Worm (Caenorhabditis elegans) whole organism, late embryonic: ENCODE data around the gene pcp-4.

Source experiments
- ama-1 ChIP-seq: fragments of 150-350 bp; optimal IDR thresholded peaks from 2 replicates; lab custom pipeline; 2014
- ceh-45 ChIP-seq: fragments of 200-800 bp; sonication (Bioruptor generic); IDR thresholded peaks from 2 replicates; pipeline ENCODE4 v1.3.6; 2022; ENCODE audit warnings: missing genetic modification reagents, missing genetic modification characterization, missing compliant biosample characterization
- elt-2 ChIP-seq: sonication (generic microtip); optimal IDR thresholded peaks from 2 replicates; lab custom pipeline; 2016; ENCODE audit warnings: missing genetic modification reagents, missing genetic modification characterization, missing compliant biosample characterization
- fkh-6 ChIP-seq: sonication (generic microtip); optimal IDR thresholded peaks from 2 replicates; lab custom pipeline; 2016; ENCODE audit warnings: missing genetic modification characterization, missing compliant biosample characterization
- lin-11 ChIP-seq: fragments of 200-800 bp; sonication (Bioruptor generic); optimal IDR thresholded peaks from 2 replicates; lab custom pipeline; 2018; ENCODE audit warnings: mild to moderate bottlenecking, missing genetic modification characterization, missing compliant biosample characterization
- nfya-1 ChIP-seq: sonication (generic microtip); optimal IDR thresholded peaks from 2 replicates; lab custom pipeline; 2017; ENCODE audit warnings: missing genetic modification characterization, mild to moderate bottlenecking, missing compliant biosample characterization, antibody characterized with exemption, moderate library complexity
- pag-3 ChIP-seq: sonication (generic microtip); optimal IDR thresholded peaks from 2 replicates; lab custom pipeline; 2016; ENCODE audit warnings: missing compliant biosample characterization, missing genetic modification characterization, borderline replicate concordance
- pat-9 ChIP-seq: fragments of 200-800 bp; sonication (Bioruptor generic); optimal IDR thresholded peaks from 2 replicates; lab custom pipeline; 2018; ENCODE audit warnings: mild to moderate bottlenecking, missing genetic modification characterization, moderate library complexity, missing compliant biosample characterization
- pax-1 ChIP-seq: fragments of 150-350 bp; optimal IDR thresholded peaks from 2 replicates; lab custom pipeline; 2014; ENCODE audit warnings: missing biosample characterization, missing genetic modification characterization
- pha-4 ChIP-seq: fragments of 150-350 bp; optimal IDR thresholded peaks from 2 replicates; lab custom pipeline; 2018; ENCODE audit warnings: missing biosample characterization, missing genetic modification reagents, missing genetic modification characterization
- pqm-1 ChIP-seq: sonication (generic microtip); optimal IDR thresholded peaks from 2 replicates; lab custom pipeline; 2016; ENCODE audit warnings: missing genetic modification characterization, missing compliant biosample characterization
- sox-4 ChIP-seq: sonication (generic microtip); optimal IDR thresholded peaks from 2 replicates; lab custom pipeline; 2017; ENCODE audit warnings: mild to moderate bottlenecking, missing genetic modification characterization, inconsistent platforms, missing compliant biosample characterization

DNA sequence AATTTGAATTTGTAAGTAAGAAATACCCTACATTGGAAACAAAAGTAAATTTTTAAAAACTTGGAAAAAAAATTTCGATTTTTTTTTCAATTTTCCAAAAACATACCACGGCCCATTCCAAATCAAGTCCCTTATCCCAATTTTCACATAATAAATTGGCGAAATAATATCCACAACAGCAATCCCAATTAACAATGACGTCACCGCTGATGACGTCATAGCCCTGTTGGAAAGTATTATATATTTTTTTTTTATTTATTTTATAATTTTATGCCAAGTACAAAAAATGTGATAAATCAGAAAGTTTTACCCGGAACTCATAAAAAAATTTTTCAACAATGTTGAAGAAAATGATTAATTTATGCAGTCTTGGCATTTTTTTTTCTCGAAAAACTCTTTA, 22.8 kb upstream of the pcp-4 start:
- TF ChIP-seq sox-4 (tag; lab: Kevin White, UChicago) (no peak), ama-1 (lab: Kevin White, UChicago) (no peak), pha-4 (tag; lab: Kevin White, UChicago) (no peak), pax-1 (tag; lab: Kevin White, UChicago) (no peak), pqm-1 (tag; lab: Kevin White, UChicago) (no peak), fkh-6 (tag; lab: Kevin White, UChicago) (no peak), elt-2 (no peak), lin-11 (tag; lab: Kevin White, UChicago) (no peak), ceh-45 (GFP tag; lab: Robert Waterston, UW) (no peak), nfya-1 (tag; lab: Kevin White, UChicago) (no peak), pag-3 (tag; lab: Kevin White, UChicago) (no peak), pat-9 (tag; lab: Kevin White, UChicago) (no peak)
